Fruit fly (Drosophila melanogaster) S2 (cell line): ENCODE data around the gene Rab9D.

Experiments used
- CG8478 ChIP-seq: fragments of >200 bp; optimal IDR thresholded peaks from 2 replicates; lab custom pipeline; 2018
- CTCF ChIP-seq, 2 experiments: fragments of >200 bp; optimal IDR thresholded peaks; 2 replicates each; lab custom pipeline; 2018

- TF ChIP-seq CG8478 (lab: Kevin White, UChicago) (no peak), CTCF (optimal IDR thresholded peaks at IDR 0.05; lab: Kevin White, UChicago) (no peak)
These were observed 12.6 kb downstream of the Rab9D start for dm6 chrX:10601479-10601921.
